Worm (Caenorhabditis elegans) whole organism, young adult: ENCODE results near the gene spig-1.

ENCODE experiments used
- B0035.1 ChIP-seq: sonication (generic microtip); optimal IDR thresholded peaks from 2 replicates; lab custom pipeline; 2016; ENCODE audit warnings: missing genetic modification characterization, mild to moderate bottlenecking, missing compliant biosample characterization, missing genotype, missing genetic modification reagents
- C17E4.6 ChIP-seq: fragments of 200-800 bp; sonication (Bioruptor generic); IDR thresholded peaks from 2 replicates; pipeline ENCODE4 v1.3.6; 2022; ENCODE audit warnings: missing genetic modification reagents, missing genetic modification characterization, missing compliant biosample characterization
- F33H1.4 ChIP-seq: fragments of 200-800 bp; sonication (Bioruptor generic); IDR thresholded peaks from 2 replicates; pipeline ENCODE4 v1.3.6; 2022; ENCODE audit warnings: missing genetic modification reagents, missing genetic modification characterization, missing compliant biosample characterization
- F52B5.7 ChIP-seq: sonication (generic microtip); optimal IDR thresholded peaks from 2 replicates; lab custom pipeline; 2016; ENCODE audit warnings: mild to moderate bottlenecking, missing genetic modification characterization, missing compliant biosample characterization
- F57C9.4 ChIP-seq: sonication (generic microtip); optimal IDR thresholded peaks from 2 replicates; lab custom pipeline; 2017; ENCODE audit warnings: mild to moderate bottlenecking, missing genetic modification characterization, missing compliant biosample characterization
- K11D2.4 ChIP-seq: fragments of 200-800 bp; sonication (Bioruptor generic); IDR thresholded peaks from 2 replicates; pipeline ENCODE4 v1.3.6; 2022; ENCODE audit warnings: missing genetic modification reagents, missing genetic modification characterization, missing compliant biosample characterization
- T26A5.8 ChIP-seq: sonication (generic microtip); optimal IDR thresholded peaks from 2 replicates; lab custom pipeline; 2016; ENCODE audit warnings: missing genetic modification characterization, missing compliant biosample characterization
- Y53F4B.3 ChIP-seq: fragments of 200-800 bp; sonication (Bioruptor generic); IDR thresholded peaks from 2 replicates; pipeline ENCODE4 v1.3.6; 2022; ENCODE audit warnings: missing genetic modification reagents, missing genetic modification characterization, missing compliant biosample characterization
- Y79H2A.3 ChIP-seq: fragments of 200-800 bp; sonication (Bioruptor generic); conservative IDR thresholded peaks from 2 replicates; pipeline ENCODE4 v1.3.6; 2022; ENCODE audit warnings: missing genetic modification reagents, missing genetic modification characterization, missing compliant biosample characterization
- akir-1 ChIP-seq: fragments of 200-800 bp; sonication (Bioruptor generic); optimal IDR thresholded peaks from 2 replicates; lab custom pipeline; 2018; ENCODE audit warnings: mild to moderate bottlenecking, missing genetic modification characterization, moderate library complexity, missing compliant biosample characterization
- attf-3 ChIP-seq: fragments of 200-800 bp; sonication (Bioruptor generic); conservative IDR thresholded peaks from 2 replicates; pipeline ENCODE4 v1.3.6; 2022; ENCODE audit warnings: missing genetic modification reagents, missing genetic modification characterization, missing compliant biosample characterization
- bed-1 ChIP-seq: fragments of 200-800 bp; sonication (Bioruptor generic); IDR thresholded peaks from 2 replicates; pipeline ENCODE4 v1.3.6; 2022; ENCODE audit warnings: missing genetic modification reagents, missing genetic modification characterization, missing compliant biosample characterization
- ccch-3 ChIP-seq: fragments of 200-800 bp; sonication (Bioruptor generic); optimal IDR thresholded peaks from 2 replicates; lab custom pipeline; 2018; ENCODE audit warnings: mild to moderate bottlenecking, missing genetic modification characterization, missing compliant biosample characterization
- ceh-58 ChIP-seq: fragments of 200-800 bp; sonication (Bioruptor generic); IDR thresholded peaks from 2 replicates; pipeline ENCODE4 v1.3.6; 2022; ENCODE audit warnings: missing genetic modification characterization, missing compliant biosample characterization
- ceh-91 ChIP-seq: fragments of 200-800 bp; sonication (Bioruptor generic); IDR thresholded peaks from 2 replicates; pipeline ENCODE4 v1.3.6; 2022; ENCODE audit warnings: missing genetic modification reagents, missing genetic modification characterization, missing compliant biosample characterization
- egl-18 ChIP-seq: fragments of 200-800 bp; sonication (Bioruptor generic); IDR thresholded peaks from 2 replicates; pipeline ENCODE4 v1.3.6; 2022; ENCODE audit warnings: missing genetic modification reagents, missing genetic modification characterization, missing compliant biosample characterization
- gei-17 ChIP-seq: fragments of 200-800 bp; sonication (Bioruptor generic); optimal IDR thresholded peaks from 2 replicates; lab custom pipeline; 2018; ENCODE audit warnings: mild to moderate bottlenecking, missing genetic modification characterization, missing compliant biosample characterization
- hlh-26 ChIP-seq: fragments of 200-800 bp; sonication (Bioruptor generic); conservative IDR thresholded peaks from 2 replicates; pipeline ENCODE4 v1.3.6; 2022; ENCODE audit warnings: missing genetic modification reagents, missing genetic modification characterization, missing compliant biosample characterization
- hmg-1.2 ChIP-seq: fragments of 200-800 bp; sonication (Bioruptor generic); IDR thresholded peaks from 2 replicates; pipeline ENCODE4 v1.3.6; 2022; ENCODE audit warnings: missing genetic modification reagents, missing genetic modification characterization, missing compliant biosample characterization
- hmg-20 ChIP-seq: fragments of 200-800 bp; sonication (Bioruptor generic); IDR thresholded peaks from 2 replicates; pipeline ENCODE4 v1.3.6; 2022; ENCODE audit warnings: missing genetic modification reagents, missing genetic modification characterization, missing compliant biosample characterization
- hsf-1 ChIP-seq: fragments of 200-800 bp; sonication (Bioruptor generic); IDR thresholded peaks from 2 replicates; pipeline ENCODE4 v1.3.6; 2022; ENCODE audit warnings: missing genetic modification reagents, missing genetic modification characterization, missing compliant biosample characterization
- lag-1 ChIP-seq: fragments of 200-800 bp; sonication (Bioruptor generic); IDR thresholded peaks from 2 replicates; pipeline ENCODE4 v1.3.6; 2022; ENCODE audit warnings: missing genetic modification reagents, missing genetic modification characterization, missing compliant biosample characterization
- lin-26 ChIP-seq: fragments of 200-800 bp; sonication (Bioruptor generic); IDR thresholded peaks from 2 replicates; pipeline ENCODE4 v1.3.6; 2022; ENCODE audit warnings: missing genetic modification reagents, missing genetic modification characterization, missing compliant biosample characterization
- lsl-1 ChIP-seq: fragments of 200-800 bp; sonication (Bioruptor generic); optimal IDR thresholded peaks from 2 replicates; lab custom pipeline; 2018; ENCODE audit warnings: mild to moderate bottlenecking, missing genetic modification characterization, moderate library complexity, missing compliant biosample characterization
- madf-3 ChIP-seq: fragments of 200-800 bp; sonication (Bioruptor generic); IDR thresholded peaks from 2 replicates; pipeline ENCODE4 v1.3.6; 2022; ENCODE audit warnings: missing genetic modification reagents, missing genetic modification characterization, missing compliant biosample characterization
- madf-6 ChIP-seq: fragments of 200-800 bp; sonication (Bioruptor generic); IDR thresholded peaks from 2 replicates; pipeline ENCODE4 v1.3.6; 2022; ENCODE audit warnings: missing genetic modification reagents, missing genetic modification characterization, missing compliant biosample characterization
- nfya-2 ChIP-seq: fragments of 200-800 bp; sonication (Bioruptor generic); IDR thresholded peaks from 2 replicates; pipeline ENCODE4 v1.3.6; 2022; ENCODE audit warnings: missing genetic modification reagents, missing genetic modification characterization, missing compliant biosample characterization
- snpc-1.3 ChIP-seq: sonication (generic microtip); optimal IDR thresholded peaks from 2 replicates; lab custom pipeline; 2017; ENCODE audit warnings: missing genetic modification characterization, mild to moderate bottlenecking, missing compliant biosample characterization, antibody characterized with exemption, moderate library complexity, missing genotype, missing genetic modification reagents; ENCODE audit not compliant: insufficient read depth
- snpc-4 ChIP-seq, 5 experiments: fragments of 150-350 bp in 1 of 5; sonication (generic microtip) in 4 of 5; optimal IDR thresholded peaks; 2 replicates each; lab custom pipeline; 2014 to 2018; ENCODE audit warnings: missing genetic modification characterization in 5 of 5, missing biosample characterization in 3 of 5, antibody characterized with exemption in 2 of 5, mild to moderate bottlenecking in 2 of 5, missing compliant biosample characterization in 2 of 5, missing genotype in 2 of 5, moderate library complexity in 2 of 5, missing genetic modification reagents in 1 of 5
- somi-1 ChIP-seq: fragments of 200-800 bp; sonication (Bioruptor generic); optimal IDR thresholded peaks from 2 replicates; lab custom pipeline; 2018; ENCODE audit warnings: mild to moderate bottlenecking, missing genetic modification characterization, missing compliant biosample characterization
- ztf-26 ChIP-seq: sonication (generic microtip); optimal IDR thresholded peaks from 2 replicates; lab custom pipeline; 2017; ENCODE audit warnings: missing genetic modification characterization, missing compliant biosample characterization
- ztf-3 ChIP-seq: fragments of 200-800 bp; sonication (Bioruptor generic); optimal IDR thresholded peaks from 2 replicates; lab custom pipeline; 2018; ENCODE audit warnings: mild to moderate bottlenecking, missing genetic modification characterization, missing compliant biosample characterization

Gene spig-1

ce11 chrV:7051133-7051765 lies at the start of gene spig-1, which contains the start of gene tofu-2:
Gene spig-1 (plus strand): TSS chrV:7051715.
Gene tofu-2 (minus strand): TSS chrV:7051248.
- TF ChIP-seq Y79H2A.3 (GFP tag; lab: Robert Waterston, UW) (no peak), attf-3 (GFP tag; lab: Robert Waterston, UW) (peak; percentile 86), akir-1 (GFP tag; lab: Kevin White, UChicago) (no peak)

ce11 chrV:7003850-7004249 lies 47.7 kb upstream of the spig-1 start, which contains the start of gene srab-4:
Gene srab-4 (plus strand): TSS chrV:7004150.
- TF ChIP-seq hmg-1.2 (GFP tag; lab: Robert Waterston, UW) (no peak), ccch-3 (GFP tag; lab: Kevin White, UChicago) (no peak), hmg-20 (GFP tag; lab: Robert Waterston, UW) (no peak), madf-6 (GFP tag; lab: Robert Waterston, UW) (no peak), lin-26 (GFP tag; lab: Robert Waterston, UW) (no peak), nfya-2 (GFP tag; lab: Robert Waterston, UW) (no peak), somi-1 (GFP tag; lab: Kevin White, UChicago) (no peak), egl-18 (GFP tag; lab: Robert Waterston, UW) (no peak)

- no peak for TF ChIP-seq C17E4.6 (GFP tag; lab: Robert Waterston, UW)
- no peak for TF ChIP-seq ceh-58
- no peak for TF ChIP-seq hsf-1
- TF ChIP-seq hlh-26: no peak
- TF ChIP-seq B0035.1: no peak
- TF ChIP-seq, all 124 proteins: peak for 0
Measured at ce11 chrV:7005964-7006363, 45.6 kb upstream of the spig-1 start, which contains the start of gene spig-10. Gene spig-10 (plus strand): TSS chrV:7006264.

- no peak for TF ChIP-seq ztf-3
- TF ChIP-seq snpc-4 (GFP tag; optimal IDR thresholded peaks at IDR 0.05; lab: Kevin White, UChicago): no peak
- no peak for TF ChIP-seq snpc-4 (tag; optimal IDR thresholded peaks at IDR 0.05; lab: Kevin White, UChicago)
- TF ChIP-seq bed-1 (GFP tag; lab: Robert Waterston, UW): no peak
- no peak for TF ChIP-seq F52B5.7 (tag; lab: Kevin White, UChicago)
- TF ChIP-seq F57C9.4 (tag; lab: Kevin White, UChicago): no peak
- TF ChIP-seq ceh-91: no peak
- no peak for TF ChIP-seq Y53F4B.3
- no peak for TF ChIP-seq F33H1.4 (GFP tag; lab: Robert Waterston, UW)
- TF ChIP-seq hmg-1.2 (GFP tag; lab: Robert Waterston, UW): no peak
- TF ChIP-seq T26A5.8 (tag; lab: Kevin White, UChicago): no peak
- TF ChIP-seq madf-3 (GFP tag; lab: Robert Waterston, UW): no peak
- TF ChIP-seq lsl-1 (GFP tag; lab: Kevin White, UChicago): no peak
- no peak for TF ChIP-seq K11D2.4 (GFP tag; lab: Robert Waterston, UW)
- TF ChIP-seq gei-17: no peak
- no peak for TF ChIP-seq lag-1 (GFP tag; lab: Robert Waterston, UW)
- TF ChIP-seq hsf-1: no peak
- TF ChIP-seq ztf-26 (tag; lab: Kevin White, UChicago): no peak
- TF ChIP-seq snpc-1.3: no peak
- TF ChIP-seq ceh-58: no peak
Measured at ce11 chrV:7007307-7007706, 44.2 kb upstream of the spig-1 start, which contains the start of gene drd-10. Gene drd-10 (plus strand): TSS chrV:7007607.
